Fruit fly (Drosophila melanogaster) whole organism, embryonic: ENCODE results near the gene Shc.

ENCODE experiments used
- Abd-B ChIP-seq: fragments of 200-800 bp; sonication (Bioruptor generic); optimal IDR thresholded peaks from 2 replicates; lab custom pipeline; 2018; ENCODE audit warnings: missing biosample characterization, mild to moderate bottlenecking, missing genetic modification characterization, moderate library complexity
- CG12236 ChIP-seq: fragments of 200-800 bp; sonication (Bioruptor generic); optimal IDR thresholded peaks from 2 replicates; lab custom pipeline; 2016; ENCODE audit warnings: missing biosample characterization, missing genetic modification characterization
- CG1233 ChIP-seq: fragments of 200-800 bp; sonication (Bioruptor generic); optimal IDR thresholded peaks from 4 replicates; lab custom pipeline; 2018; ENCODE audit warnings: missing biosample characterization, mild to moderate bottlenecking, missing genetic modification characterization
- CG12659 ChIP-seq: fragments of 200-800 bp; sonication (Bioruptor generic); optimal IDR thresholded peaks from 3 replicates; lab custom pipeline; 2017; ENCODE audit warnings: mild to moderate bottlenecking, missing biosample characterization, missing genetic modification reagents, missing genetic modification characterization
- CG12769 ChIP-seq: fragments of 200-800 bp; sonication (Bioruptor generic); optimal IDR thresholded peaks from 2 replicates; lab custom pipeline; 2019; ENCODE audit warnings: missing biosample characterization, mild to moderate bottlenecking, missing genetic modification characterization, moderate library complexity
- CG13775 ChIP-seq: fragments of 200-800 bp; sonication (Bioruptor generic); optimal IDR thresholded peaks from 3 replicates; lab custom pipeline; 2017; ENCODE audit warnings: missing biosample characterization, mild to moderate bottlenecking, missing genetic modification characterization
- CG15514 ChIP-seq: fragments of 200-800 bp; sonication (Bioruptor generic); optimal IDR thresholded peaks from 3 replicates; lab custom pipeline; 2017; ENCODE audit warnings: missing biosample characterization, missing genetic modification characterization, mild to moderate bottlenecking, moderate library complexity, missing genetic modification reagents
- CG1602 ChIP-seq: fragments of 200-800 bp; sonication (Bioruptor generic); optimal IDR thresholded peaks from 3 replicates; lab custom pipeline; 2016; ENCODE audit warnings: missing biosample characterization, missing genetic modification characterization
- CG17328 ChIP-seq: fragments of 200-800 bp; sonication (Bioruptor generic); IDR thresholded peaks from 2 replicates; pipeline ENCODE4 v1.3.6; 2022; ENCODE audit warnings: missing biosample characterization, missing genetic modification characterization
- CG1832 ChIP-seq: fragments of 200-800 bp; sonication (Bioruptor generic); optimal IDR thresholded peaks from 2 replicates; lab custom pipeline; 2017; ENCODE audit warnings: missing biosample characterization, mild to moderate bottlenecking, missing genetic modification characterization, inconsistent platforms
- CG18476 ChIP-seq: fragments of 200-800 bp; sonication (Bioruptor generic); optimal IDR thresholded peaks from 2 replicates; lab custom pipeline; 2016; ENCODE audit warnings: missing biosample characterization, mild to moderate bottlenecking, missing genetic modification characterization
- CG32772 ChIP-seq: fragments of 200-800 bp; sonication (Bioruptor generic); IDR thresholded peaks from 2 replicates; pipeline ENCODE4 v1.3.6; 2022; ENCODE audit warnings: missing biosample characterization, missing genetic modification characterization
- CG42726 ChIP-seq: fragments of 200-800 bp; sonication (Bioruptor generic); IDR thresholded peaks from 2 replicates; pipeline ENCODE4 v1.3.6; 2022; ENCODE audit warnings: missing biosample characterization, missing genetic modification characterization; ENCODE audit not compliant: partially characterized antibody
- CG4707 ChIP-seq: fragments of 200-800 bp; sonication (Bioruptor generic); optimal IDR thresholded peaks from 2 replicates; lab custom pipeline; 2018; ENCODE audit warnings: missing biosample characterization, mild to moderate bottlenecking, missing genetic modification characterization, moderate library complexity
- CG4820 ChIP-seq: fragments of 200-800 bp; sonication (Bioruptor generic); optimal IDR thresholded peaks from 3 replicates; lab custom pipeline; 2016; ENCODE audit warnings: missing biosample characterization, missing genetic modification characterization
- CG6765 ChIP-seq: fragments of 200-800 bp; sonication (Bioruptor generic); optimal IDR thresholded peaks from 3 replicates; lab custom pipeline; 2017; ENCODE audit warnings: missing biosample characterization, mild to moderate bottlenecking, missing genetic modification characterization
- CHES-1-like ChIP-seq: fragments of 200-800 bp; sonication (Bioruptor generic); optimal IDR thresholded peaks from 2 replicates; lab custom pipeline; 2016; ENCODE audit warnings: missing biosample characterization, missing genetic modification characterization
- Camta ChIP-seq: fragments of 200-800 bp; sonication (Bioruptor generic); optimal IDR thresholded peaks from 2 replicates; lab custom pipeline; 2016; ENCODE audit warnings: missing biosample characterization, missing genetic modification characterization
- CkIIα-i1 ChIP-seq: fragments of 200-800 bp; sonication (Bioruptor generic); IDR thresholded peaks from 2 replicates; pipeline ENCODE4 v1.3.6; 2022; ENCODE audit warnings: missing biosample characterization, missing genetic modification characterization
- Dip2 ChIP-seq: fragments of 200-800 bp; sonication (Bioruptor generic); IDR thresholded peaks from 2 replicates; pipeline ENCODE4 v1.3.6; 2022; ENCODE audit warnings: missing biosample characterization, missing genetic modification characterization
- Elba2 ChIP-seq: fragments of 200-800 bp; sonication (Bioruptor generic); optimal IDR thresholded peaks from 3 replicates; lab custom pipeline; 2016; ENCODE audit warnings: missing biosample characterization, missing genetic modification characterization
- Fer1 ChIP-seq: fragments of 200-800 bp; sonication (Bioruptor generic); optimal IDR thresholded peaks from 2 replicates; lab custom pipeline; 2017; ENCODE audit warnings: missing biosample characterization, mild to moderate bottlenecking, missing genetic modification characterization
- H2.0 ChIP-seq: fragments of 200-800 bp; sonication (Bioruptor generic); IDR thresholded peaks from 2 replicates; pipeline ENCODE4 v1.3.6; 2022; ENCODE audit warnings: missing biosample characterization, missing genetic modification characterization
- Hr3 ChIP-seq: fragments of 200-800 bp; sonication (Bioruptor generic); optimal IDR thresholded peaks from 3 replicates; lab custom pipeline; 2016; ENCODE audit warnings: missing biosample characterization, missing genetic modification characterization
- MBD-R2 ChIP-seq: fragments of 200-800 bp; sonication (Bioruptor generic); IDR thresholded peaks from 2 replicates; pipeline ENCODE4 v1.3.6; 2022; ENCODE audit warnings: missing biosample characterization, missing genetic modification characterization
- Max ChIP-seq: fragments of 200-800 bp; sonication (Bioruptor generic); optimal IDR thresholded peaks from 2 replicates; lab custom pipeline; 2016; ENCODE audit warnings: missing biosample characterization, mild to moderate bottlenecking, missing genetic modification characterization
- NC2α ChIP-seq: fragments of 200-800 bp; sonication (Bioruptor generic); optimal IDR thresholded peaks from 2 replicates; lab custom pipeline; 2016; ENCODE audit warnings: missing biosample characterization, missing genetic modification characterization
- NfI ChIP-seq: fragments of 200-800 bp; sonication (Bioruptor generic); optimal IDR thresholded peaks from 3 replicates; lab custom pipeline; 2018; ENCODE audit warnings: missing biosample characterization, mild to moderate bottlenecking, missing genetic modification characterization, moderate library complexity
- Opbp ChIP-seq: fragments of 200-800 bp; sonication (Bioruptor generic); IDR thresholded peaks from 3 replicates; pipeline ENCODE4 v1.3.6; 2022; ENCODE audit warnings: missing biosample characterization, missing genetic modification characterization; ENCODE audit not compliant: partially characterized antibody
- Scr ChIP-seq: fragments of 200-800 bp; sonication (Bioruptor generic); IDR thresholded peaks from 2 replicates; pipeline ENCODE4 v1.3.6; 2022; ENCODE audit warnings: missing biosample characterization, missing genetic modification characterization; ENCODE audit not compliant: partially characterized antibody
- Sox100B ChIP-seq: fragments of 200-800 bp; sonication (Bioruptor generic); optimal IDR thresholded peaks from 3 replicates; lab custom pipeline; 2018; ENCODE audit warnings: missing biosample characterization, mild to moderate bottlenecking, missing genetic modification characterization
- ac ChIP-seq: fragments of 200-800 bp; sonication (Bioruptor generic); optimal IDR thresholded peaks from 3 replicates; lab custom pipeline; 2017; ENCODE audit warnings: missing biosample characterization, mild to moderate bottlenecking, missing genetic modification characterization
- al ChIP-seq: fragments of 200-800 bp; sonication (Bioruptor generic); IDR thresholded peaks from 2 replicates; pipeline ENCODE4 v1.3.6; 2022; ENCODE audit warnings: missing biosample characterization, missing genetic modification characterization
- btn ChIP-seq: fragments of 200-800 bp; sonication (Bioruptor generic); optimal IDR thresholded peaks from 2 replicates; lab custom pipeline; 2016; ENCODE audit warnings: missing biosample characterization, missing genetic modification characterization
- da ChIP-seq: fragments of 200-800 bp; sonication (Bioruptor generic); optimal IDR thresholded peaks from 2 replicates; lab custom pipeline; 2016; ENCODE audit warnings: missing biosample characterization, missing genetic modification characterization
- dimm ChIP-seq: fragments of 200-800 bp; sonication (Bioruptor generic); IDR thresholded peaks from 2 replicates; pipeline ENCODE4 v1.3.6; 2022; ENCODE audit warnings: missing biosample characterization, missing genetic modification characterization
- dmrt11E ChIP-seq: fragments of 200-800 bp; sonication (Bioruptor generic); optimal IDR thresholded peaks from 3 replicates; lab custom pipeline; 2018; ENCODE audit warnings: missing biosample characterization, mild to moderate bottlenecking, missing genetic modification characterization, moderate library complexity
- eyg ChIP-seq: fragments of 200-800 bp; sonication (Bioruptor generic); optimal IDR thresholded peaks from 3 replicates; lab custom pipeline; 2016; ENCODE audit warnings: missing biosample characterization, missing genetic modification characterization
- fd64A ChIP-seq: fragments of 200-800 bp; sonication (Bioruptor generic); optimal IDR thresholded peaks from 3 replicates; lab custom pipeline; 2018; ENCODE audit warnings: missing biosample characterization, mild to moderate bottlenecking, missing genetic modification characterization
- fru ChIP-seq: fragments of >200 bp; optimal IDR thresholded peaks from 2 replicates; lab custom pipeline; 2017
- h ChIP-seq: fragments of >200 bp; optimal IDR thresholded peaks from 2 replicates; lab custom pipeline; 2017
- hbn ChIP-seq: fragments of 200-800 bp; sonication (Bioruptor generic); IDR thresholded peaks from 2 replicates; pipeline ENCODE4 v1.3.6; 2022; ENCODE audit warnings: missing biosample characterization, missing genetic modification characterization; ENCODE audit not compliant: partially characterized antibody
- insv ChIP-seq, 2 experiments: fragments of 200-800 bp; sonication (Bioruptor generic); optimal IDR thresholded peaks; 3 replicates each; lab custom pipeline; 2016 to 2018; ENCODE audit warnings: missing biosample characterization in 2 of 2, missing genetic modification characterization in 2 of 2
- nerfin-2 ChIP-seq: fragments of 200-800 bp; sonication (Bioruptor generic); IDR thresholded peaks from 2 replicates; pipeline ENCODE4 v1.3.6; 2022; ENCODE audit warnings: missing biosample characterization, missing genetic modification characterization; ENCODE audit not compliant: partially characterized antibody
- sens ChIP-seq: fragments of 200-800 bp; sonication (Bioruptor generic); peaks from one replicate; lab custom pipeline; 2016; ENCODE audit warnings: missing biosample characterization, missing genetic modification characterization
- seq ChIP-seq: fragments of 200-800 bp; sonication (Bioruptor generic); IDR thresholded peaks from 2 replicates; pipeline ENCODE4 v1.3.6; 2022; ENCODE audit warnings: missing biosample characterization, missing genetic modification characterization
- so ChIP-seq: fragments of 200-800 bp; sonication (Bioruptor generic); IDR thresholded peaks from 3 replicates; pipeline ENCODE4 v1.3.6; 2022; ENCODE audit warnings: missing biosample characterization, missing genetic modification characterization
- stc ChIP-seq: fragments of 200-800 bp; sonication (Bioruptor generic); IDR thresholded peaks from 2 replicates; pipeline ENCODE4 v1.3.6; 2022; ENCODE audit warnings: missing biosample characterization, missing genetic modification characterization
- sug ChIP-seq: fragments of 200-800 bp; optimal IDR thresholded peaks from 2 replicates; lab custom pipeline; 2019; ENCODE audit warnings: missing biosample characterization, mild to moderate bottlenecking, missing genetic modification characterization, moderate library complexity
- vfl ChIP-seq: fragments of 200-800 bp; sonication (Bioruptor generic); optimal IDR thresholded peaks from 2 replicates; lab custom pipeline; 2016; ENCODE audit warnings: missing biosample characterization, missing genetic modification characterization

Gene Shc

DNA sequence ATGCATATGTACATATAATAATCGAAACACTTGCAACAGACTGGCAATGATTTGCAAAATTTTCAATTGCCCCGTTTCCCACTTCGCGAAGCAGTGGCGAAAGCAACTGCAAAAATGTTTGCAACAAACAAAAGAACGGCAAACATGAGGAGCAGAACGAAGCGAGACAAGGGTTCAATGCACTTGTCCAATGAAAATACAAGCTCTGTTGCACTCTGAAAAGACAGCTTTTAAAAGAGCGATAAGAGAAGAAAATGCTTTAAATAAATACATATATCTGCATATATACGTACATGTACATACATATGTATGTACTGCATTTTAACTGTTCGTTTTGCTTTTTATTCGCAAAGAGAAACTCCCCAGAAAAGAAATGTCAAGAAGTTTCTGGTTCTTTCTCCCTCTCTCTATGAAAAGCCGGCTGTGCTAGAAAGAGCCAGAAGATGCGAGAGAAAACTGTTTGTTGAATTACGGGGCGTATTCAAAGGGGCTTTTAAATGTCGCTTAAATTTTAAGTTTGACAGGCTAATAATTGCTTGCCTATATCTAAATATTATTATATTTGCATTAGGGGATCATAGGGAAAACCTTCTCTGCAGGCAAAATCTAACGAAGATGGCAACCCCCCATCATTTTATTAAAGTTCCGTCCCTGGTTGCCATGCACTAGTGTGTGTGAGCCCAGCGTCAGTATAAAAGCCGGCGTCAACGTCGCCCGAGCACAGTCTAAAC lies 43.3 kb upstream of the Shc start, which contains the start of gene Hsp27 (continued):
- peak; percentile 97 for TF ChIP-seq CG1233
- peak; percentile 93 for TF ChIP-seq CG15514 (GFP tag; lab: Kevin White, UChicago)
- TF ChIP-seq vfl (GFP tag; lab: Kevin White, UChicago), result peak; percentile 97
- TF ChIP-seq CG4820 (GFP tag; lab: Kevin White, UChicago), result peak; percentile 98
- TF ChIP-seq CG18476 (GFP tag; lab: Kevin White, UChicago), result peak; percentile 98
- TF ChIP-seq fru (lab: Kevin White, UChicago), result no peak
- peak; percentile 97 for TF ChIP-seq Sox100B (GFP tag; lab: Kevin White, UChicago)
- peak; percentile 96 for TF ChIP-seq fd64A (GFP tag; lab: Kevin White, UChicago)
- peak; percentile 97 for TF ChIP-seq CG12659 (GFP tag; lab: Kevin White, UChicago)
- TF ChIP-seq al (GFP tag; lab: Robert Waterston, UW), result peak; percentile 98
- peak; percentile 91 for TF ChIP-seq dimm (GFP tag; lab: Robert Waterston, UW)
- peak; percentile 65 for TF ChIP-seq NC2α (GFP tag; lab: Kevin White, UChicago)
- TF ChIP-seq Camta (GFP tag; lab: Kevin White, UChicago), result peak; percentile 98
- TF ChIP-seq Scr (GFP tag; lab: Robert Waterston, UW), result no peak
- TF ChIP-seq CG4707 (GFP tag; lab: Kevin White, UChicago), result peak; percentile 92
- TF ChIP-seq so, result peak; percentile 96
- peak; percentile 97 for TF ChIP-seq seq (GFP tag; lab: Robert Waterston, UW)
- peak; percentile 75 for TF ChIP-seq Dip2 (GFP tag; lab: Robert Waterston, UW)
- 0 out of 3 replicates have a peak, but pooled peaks have one; percentile 50 for TF ChIP-seq Opbp (GFP tag; lab: Robert Waterston, UW)
- TF ChIP-seq CG1602 (GFP tag; lab: Kevin White, UChicago), result peak; percentile 98
- peak; percentile 96 for TF ChIP-seq MBD-R2 (GFP tag; lab: Robert Waterston, UW)
- TF ChIP-seq btn (GFP tag; lab: Kevin White, UChicago), result peak; percentile 94
- peak; percentile 50 for TF ChIP-seq Elba2 (GFP tag; lab: Kevin White, UChicago)
- peak; percentile 98 for TF ChIP-seq CG17328 (GFP tag; lab: Robert Waterston, UW)
- TF ChIP-seq CkIIα-i1 (GFP tag; lab: Robert Waterston, UW), result peak; percentile 82
- TF ChIP-seq hbn (GFP tag; lab: Robert Waterston, UW), result no peak
- TF ChIP-seq CG13775 (GFP tag; lab: Kevin White, UChicago), result peak; percentile 95
- TF ChIP-seq CG6765, result peak; percentile 88
- TF ChIP-seq H2.0 (GFP tag; lab: Robert Waterston, UW), result peak; percentile 98
- TF ChIP-seq da (GFP tag; lab: Kevin White, UChicago), result peak; percentile 49
- TF ChIP-seq nerfin-2 (GFP tag; lab: Robert Waterston, UW), result peak; percentile 48; the same call in 1 of the 2 replicates
- peak; percentile 98 for TF ChIP-seq Hr3 (GFP tag; lab: Kevin White, UChicago)
- peak; percentile 92 for TF ChIP-seq CG12769
- TF ChIP-seq NfI (GFP tag; lab: Kevin White, UChicago), result peak; percentile 97
- peak; percentile 65 for TF ChIP-seq CG1832 (GFP tag; lab: Kevin White, UChicago)
- peak; percentile 33; the same call in 1 of the 2 replicates for TF ChIP-seq CG42726 (GFP tag; lab: Robert Waterston, UW)
- peak; percentile 83 for TF ChIP-seq CHES-1-like (GFP tag; lab: Kevin White, UChicago)
- peak; percentile 92 for TF ChIP-seq eyg (GFP tag; lab: Kevin White, UChicago)
- TF ChIP-seq Max (GFP tag; lab: Kevin White, UChicago), result peak; percentile 98
- peak; percentile 95 for TF ChIP-seq dmrt11E (tag; lab: Kevin White, UChicago)
- TF ChIP-seq Fer1 (GFP tag; lab: Kevin White, UChicago), result peak; percentile 97
- peak; percentile 82 for TF ChIP-seq ac (GFP tag; lab: Kevin White, UChicago)
- peak; percentile 87 for TF ChIP-seq sug (tag; lab: Kevin White, UChicago)
- peak; percentile 97 for TF ChIP-seq Abd-B (GFP tag; lab: Kevin White, UChicago)
- TF ChIP-seq sens (GFP tag; lab: Kevin White, UChicago), result peak; percentile 99
- peak; percentile 98 for TF ChIP-seq stc (GFP tag; lab: Robert Waterston, UW)
- no peak for TF ChIP-seq h (lab: Kevin White, UChicago)
- peak; percentile 99 for TF ChIP-seq CG32772 (GFP tag; lab: Robert Waterston, UW)
- peak in 1 of 2 experiments; percentile 27 for TF ChIP-seq insv (GFP tag; optimal IDR thresholded peaks at IDR 0.05; lab: Kevin White, UChicago)
- TF ChIP-seq CG12236 (GFP tag; lab: Kevin White, UChicago), result peak; percentile 66
